Worm (Caenorhabditis elegans) whole organism, L4 larva: ENCODE data around the gene zig-4.

Experiments
- D1046.2 ChIP-seq: fragments of 200-800 bp; sonication (Bioruptor generic); IDR thresholded peaks from 2 replicates; pipeline ENCODE4 v1.3.6; 2022; ENCODE audit warnings: missing genetic modification characterization, missing compliant biosample characterization
- F37D6.2 ChIP-seq: sonication (generic microtip); optimal IDR thresholded peaks from 2 replicates; lab custom pipeline; 2016; ENCODE audit warnings: mild to moderate bottlenecking, missing genetic modification characterization, missing compliant biosample characterization
- T20F7.1 ChIP-seq: fragments of 200-800 bp; sonication (Bioruptor generic); optimal IDR thresholded peaks from 2 replicates; lab custom pipeline; 2018; ENCODE audit warnings: mild to moderate bottlenecking, missing genetic modification characterization, missing compliant biosample characterization
- T26A8.4 ChIP-seq: fragments of 200-800 bp; sonication (Bioruptor generic); IDR thresholded peaks from 2 replicates; pipeline ENCODE4 v1.3.6; 2022; ENCODE audit warnings: missing genetic modification characterization, missing compliant biosample characterization
- Y5F2A.4 ChIP-seq: fragments of 200-800 bp; sonication (Bioruptor generic); optimal IDR thresholded peaks from 2 replicates; lab custom pipeline; 2018; ENCODE audit warnings: mild to moderate bottlenecking, missing genetic modification characterization, missing compliant biosample characterization
- aha-1 ChIP-seq: fragments of 150-350 bp; peaks from one replicate; lab custom pipeline; 2014; ENCODE audit warnings: missing biosample characterization, missing genetic modification characterization
- arid-1 ChIP-seq: fragments of 200-800 bp; sonication (Bioruptor generic); conservative IDR thresholded peaks from 2 replicates; pipeline ENCODE4 v1.3.6; 2022; ENCODE audit warnings: missing genetic modification reagents, missing genetic modification characterization, missing compliant biosample characterization
- attf-4 ChIP-seq: sonication (generic microtip); optimal IDR thresholded peaks from 3 replicates; lab custom pipeline; 2017; ENCODE audit warnings: missing biosample characterization, missing genetic modification characterization
- ceh-28 ChIP-seq: fragments of 150-350 bp; optimal IDR thresholded peaks from 2 replicates; lab custom pipeline; 2014; ENCODE audit warnings: missing biosample characterization, missing genetic modification reagents, missing genetic modification characterization
- ceh-32 ChIP-seq: sonication (generic microtip); optimal IDR thresholded peaks from 2 replicates; lab custom pipeline; 2016; ENCODE audit warnings: mild to moderate bottlenecking, missing genetic modification characterization, missing compliant biosample characterization; ENCODE audit not compliant: poor library complexity
- ceh-62 ChIP-seq: sonication (generic microtip); optimal IDR thresholded peaks from 2 replicates; lab custom pipeline; 2017; ENCODE audit warnings: missing biosample characterization, missing genetic modification characterization
- daf-16 ChIP-seq, 3 experiments: sonication (generic microtip); optimal IDR thresholded peaks; 2 replicates each; lab custom pipeline; 2016 to 2017; ENCODE audit warnings: missing genetic modification characterization in 3 of 3, missing genetic modification reagents in 3 of 3, mild to moderate bottlenecking in 2 of 3, missing compliant biosample characterization in 2 of 3, missing biosample characterization in 1 of 3, moderate library complexity in 1 of 3
- dmd-8 ChIP-seq: fragments of 200-800 bp; sonication (Bioruptor generic); IDR thresholded peaks from 2 replicates; pipeline ENCODE4 v1.3.6; 2022; ENCODE audit warnings: missing genetic modification characterization, missing compliant biosample characterization
- hlh-30 ChIP-seq: sonication (generic microtip); optimal IDR thresholded peaks from 2 replicates; lab custom pipeline; 2017; ENCODE audit warnings: antibody characterized with exemption, mild to moderate bottlenecking, missing genetic modification characterization, missing compliant biosample characterization; ENCODE audit not compliant: insufficient read depth
- jun-1 ChIP-seq: fragments of 150-350 bp; optimal IDR thresholded peaks from 2 replicates; lab custom pipeline; 2014; ENCODE audit warnings: missing biosample characterization, missing genetic modification reagents, missing genetic modification characterization
- lin-13 ChIP-seq: fragments of 150-350 bp; optimal IDR thresholded peaks from 2 replicates; lab custom pipeline; 2014; ENCODE audit warnings: missing biosample characterization, missing genetic modification reagents, missing genetic modification characterization
- mes-2 ChIP-seq: sonication (generic microtip); optimal IDR thresholded peaks from 2 replicates; lab custom pipeline; 2016; ENCODE audit warnings: missing genotype, mild to moderate bottlenecking, missing genetic modification characterization, missing compliant biosample characterization; ENCODE audit not compliant: poor library complexity, severe bottlenecking
- nhr-102 ChIP-seq: sonication (generic microtip); optimal IDR thresholded peaks from 2 replicates; lab custom pipeline; 2016; ENCODE audit warnings: mild to moderate bottlenecking, missing genetic modification characterization, moderate library complexity, missing compliant biosample characterization
- nhr-237 ChIP-seq: sonication (generic microtip); optimal IDR thresholded peaks from 2 replicates; lab custom pipeline; 2017; ENCODE audit warnings: missing biosample characterization, missing genetic modification characterization
- nhr-25 ChIP-seq: sonication (generic microtip); optimal IDR thresholded peaks from 2 replicates; lab custom pipeline; 2017; ENCODE audit warnings: missing genetic modification characterization, mild to moderate bottlenecking, missing compliant biosample characterization, antibody characterized with exemption, moderate library complexity, borderline replicate concordance; ENCODE audit not compliant: insufficient read depth
- nhr-48 ChIP-seq: sonication (generic microtip); optimal IDR thresholded peaks from 2 replicates; lab custom pipeline; 2016; ENCODE audit warnings: mild to moderate bottlenecking, missing genetic modification characterization, missing compliant biosample characterization
- nhr-6 ChIP-seq: fragments of 150-350 bp; optimal IDR thresholded peaks from 2 replicates; lab custom pipeline; 2014; ENCODE audit warnings: missing biosample characterization, missing genetic modification characterization
- nhr-76 ChIP-seq: fragments of 150-350 bp; optimal IDR thresholded peaks from 2 replicates; lab custom pipeline; 2014; ENCODE audit warnings: missing biosample characterization, missing genetic modification characterization
- php-3 ChIP-seq: fragments of 200-800 bp; sonication (Bioruptor generic); IDR thresholded peaks from 2 replicates; pipeline ENCODE4 v1.3.6; 2022; ENCODE audit warnings: missing genetic modification reagents, missing genetic modification characterization, missing compliant biosample characterization
- sdz-12 ChIP-seq: fragments of 200-800 bp; sonication (Bioruptor generic); optimal IDR thresholded peaks from 2 replicates; lab custom pipeline; 2018; ENCODE audit warnings: mild to moderate bottlenecking, missing genetic modification characterization, missing compliant biosample characterization
- skn-1 ChIP-seq: fragments of 150-350 bp; optimal IDR thresholded peaks from 2 replicates; lab custom pipeline; 2014; ENCODE audit warnings: missing biosample characterization, missing genetic modification characterization
- unc-62 ChIP-seq, 3 experiments: fragments of 150-350 bp in 1 of 3; sonication (generic microtip); optimal IDR thresholded peaks in 2 of 3; peaks in 1 of 3; 1 replicate in 1 of 3; 2 replicates in 2 of 3; lab custom pipeline; 2014 to 2017; ENCODE audit warnings: missing biosample characterization in 3 of 3, missing genetic modification characterization in 3 of 3, missing genetic modification reagents in 3 of 3, missing genotype in 1 of 3
- zfp-3 ChIP-seq: fragments of 200-800 bp; sonication (Bioruptor generic); conservative IDR thresholded peaks from 2 replicates; pipeline ENCODE4 v1.3.6; 2022; ENCODE audit warnings: missing genetic modification reagents, missing genetic modification characterization, missing compliant biosample characterization
- zip-11 ChIP-seq: fragments of 200-800 bp; sonication (Bioruptor generic); IDR thresholded peaks from 2 replicates; pipeline ENCODE4 v1.3.6; 2022; ENCODE audit warnings: missing genetic modification characterization, missing compliant biosample characterization

The zig-4 gene

ce11 chrX:7925134-7925533 lies at the start of gene zig-4:
zig-4 (plus strand) TSS chrX:7925434.
- TF ChIP-seq ceh-32 (no peak), aha-1 (tag; lab: Kevin White, UChicago) (peak; percentile 32)

ce11 chrX:7875854-7876253 lies 49.4 kb upstream of the zig-4 start, which contains the start of gene cca-1:
cca-1 (minus strand) TSS chrX:7875954.
- TF ChIP-seq arid-1 (GFP tag; lab: Robert Waterston, UW) (no peak), Y5F2A.4 (GFP tag; lab: Kevin White, UChicago) (no peak), ceh-28 (no peak), T26A8.4 (GFP tag; lab: Robert Waterston, UW) (no peak), nhr-237 (tag; lab: Kevin White, UChicago) (no peak), nhr-102 (tag; lab: Kevin White, UChicago) (no peak), T20F7.1 (no peak), nhr-76 (tag; lab: Kevin White, UChicago) (no peak), php-3 (GFP tag; lab: Robert Waterston, UW) (no peak), F37D6.2 (tag; lab: Kevin White, UChicago) (no peak), mes-2 (no peak), nhr-25 (tag; lab: Kevin White, UChicago) (no peak), ceh-62 (tag; lab: Kevin White, UChicago) (no peak), lin-13 (GFP tag; lab: Kevin White, UChicago) (no peak)

ce11 chrX:7880848-7881247 lies 44.4 kb upstream of the zig-4 start, which contains the start of gene C39D10.8:
C39D10.8 (minus strand) TSS chrX:7880948.
- TF ChIP-seq nhr-48 (tag; lab: Kevin White, UChicago) (no peak), attf-4 (tag; lab: Kevin White, UChicago) (no peak), hlh-30 (tag; lab: Kevin White, UChicago) (no peak), unc-62 (GFP tag; optimal IDR thresholded peaks at IDR 0.05 in 1 of 2; lab: Kevin White, UChicago) (peak in 1 of 2 experiments; percentile 29), unc-62 (tag; optimal IDR thresholded peaks at IDR 0.05; lab: Kevin White, UChicago) (no peak)

ce11 chrX:7881307-7881706 lies 43.9 kb upstream of the zig-4 start:
- TF ChIP-seq skn-1 (no peak), dmd-8 (GFP tag; lab: Robert Waterston, UW) (no peak), unc-62 (GFP tag; optimal IDR thresholded peaks at IDR 0.05 in 1 of 2; lab: Kevin White, UChicago) (peak in 1 of 2 experiments; percentile 15), unc-62 (tag; optimal IDR thresholded peaks at IDR 0.05; lab: Kevin White, UChicago) (no peak), aha-1 (tag; lab: Kevin White, UChicago) (peak; percentile 82), nhr-6 (peak; percentile 75)

ce11 chrX:7883994-7884393 lies 41.2 kb upstream of the zig-4 start, which contains the start of gene pcyt-2.2:
pcyt-2.2 (plus strand) TSS chrX:7884294.
- TF ChIP-seq daf-16 (GFP tag; optimal IDR thresholded peaks at IDR 0.05; lab: Kevin White, UChicago) (peak in 1 of 2 experiments; percentile 47), daf-16 (tag; optimal IDR thresholded peaks at IDR 0.05; lab: Kevin White, UChicago) (no peak), zip-11 (GFP tag; lab: Robert Waterston, UW) (no peak)

ce11 chrX:7886200-7886599 lies 39.0 kb upstream of the zig-4 start:
- TF ChIP-seq sdz-12 (no peak), unc-62 (GFP tag; optimal IDR thresholded peaks at IDR 0.05 in 1 of 2; lab: Kevin White, UChicago) (peak in 1 of 2 experiments; percentile 63), unc-62 (tag; optimal IDR thresholded peaks at IDR 0.05; lab: Kevin White, UChicago) (no peak), ceh-32 (no peak), zfp-3 (GFP tag; lab: Robert Waterston, UW) (no peak), jun-1 (tag; lab: Kevin White, UChicago) (no peak), aha-1 (tag; lab: Kevin White, UChicago) (peak; percentile 23), D1046.2 (GFP tag; lab: Robert Waterston, UW) (no peak)
